Worm (Caenorhabditis elegans): ENCODE measurements around the gene C33F10.12.

Gene C33F10.12

DNA sequence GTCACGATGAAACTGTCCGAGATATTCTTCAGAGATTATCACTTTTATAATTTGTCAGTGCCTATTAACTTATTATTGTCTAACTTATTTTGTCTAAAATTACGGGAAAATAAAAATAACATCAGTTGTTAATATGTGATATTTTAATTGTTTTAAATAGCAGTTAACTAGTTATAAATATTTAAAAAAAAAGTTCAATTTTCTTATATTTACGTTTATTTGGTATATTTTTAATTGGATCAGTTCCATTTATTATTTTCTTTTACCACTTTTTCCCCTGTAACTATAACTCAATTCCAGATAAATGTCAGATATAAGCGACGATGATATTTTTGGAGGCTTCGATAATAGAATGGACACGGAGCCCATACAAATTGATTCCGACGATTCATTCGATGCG, 42.1 kb downstream of the C33F10.12 start, which contains the start of gene C33F10.4:
C33F10.4 (plus strand) TSS at position 301 of the 400 bp plus-strand sequence.
- TF ChIP-seq zfh-2 (GFP tag; conservative IDR thresholded peaks at IDR 0.05) (no peak), somi-1 (GFP tag; optimal IDR thresholded peaks at IDR 0.05) (no peak), cebp-2 (GFP tag; IDR thresholded peaks at IDR 0.05) (no peak), lin-35 (GFP tag; optimal IDR thresholded peaks at IDR 0.05) (no peak), lsl-1 (GFP tag; optimal IDR thresholded peaks at IDR 0.05) (no peak), madf-8 (GFP tag; conservative IDR thresholded peaks at IDR 0.05) (no peak), hlh-12 (tag; optimal IDR thresholded peaks at IDR 0.05) (no peak), B0019.2 (GFP tag; conservative IDR thresholded peaks at IDR 0.05) (no peak), pbrm-1 (GFP tag; IDR thresholded peaks at IDR 0.05) (no peak), aptf-2 (GFP tag; conservative IDR thresholded peaks at IDR 0.05) (no peak), T26A5.8 (tag; optimal IDR thresholded peaks at IDR 0.05) (no peak), sea-2 (GFP tag; IDR thresholded peaks at IDR 0.05) (no peak), T07F8.4 (tag; optimal IDR thresholded peaks at IDR 0.05) (no peak), dpff-1 (tag; optimal IDR thresholded peaks at IDR 0.05) (no peak), unc-62 (GFP tag; optimal IDR thresholded peaks at IDR 0.05) (no peak), bed-2 (GFP tag; IDR thresholded peaks at IDR 0.05) (no peak), ceh-58 (GFP tag; IDR thresholded peaks at IDR 0.05) (no peak), hmg-1.2 (GFP tag; IDR thresholded peaks at IDR 0.05) (no peak), snpc-1.1 (tag; optimal IDR thresholded peaks at IDR 0.05; ENCODE audit: insufficient read depth) (no peak), C06A6.2 (GFP tag; conservative IDR thresholded peaks at IDR 0.05) (no peak)

DNA sequence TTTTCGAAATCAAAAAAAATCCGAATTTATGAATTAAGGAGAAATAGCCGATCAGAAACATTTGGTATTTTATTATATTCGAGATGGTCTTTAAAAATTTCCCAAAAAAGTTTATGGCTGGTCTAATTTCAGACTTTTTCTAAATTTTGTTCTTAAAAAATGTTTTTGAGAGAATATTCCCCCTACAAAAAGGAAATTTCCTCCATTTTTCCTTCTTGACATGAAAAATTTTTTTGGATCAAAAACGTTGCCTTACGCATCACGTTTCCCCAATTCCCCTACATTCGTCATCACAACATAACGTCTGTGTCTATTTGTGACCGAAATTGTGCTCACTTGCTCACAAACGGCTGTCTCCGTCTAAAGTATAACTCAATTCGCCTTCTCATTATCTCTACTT, 44.2 kb downstream of the C33F10.12 start:
- TF ChIP-seq ceh-91 (GFP tag; IDR thresholded peaks at IDR 0.05) = no peak
- no peak for TF ChIP-seq cebp-2 (GFP tag; IDR thresholded peaks at IDR 0.05)
- TF ChIP-seq B0035.1 (tag; optimal IDR thresholded peaks at IDR 0.05) = no peak
- no peak for TF ChIP-seq Y56A3A.18 (GFP tag; IDR thresholded peaks at IDR 0.05)
- 0 out of 2 replicates have a peak, but pooled peaks have one; percentile 12 for TF ChIP-seq attf-6 (GFP tag; IDR thresholded peaks at IDR 0.05)

DNA sequence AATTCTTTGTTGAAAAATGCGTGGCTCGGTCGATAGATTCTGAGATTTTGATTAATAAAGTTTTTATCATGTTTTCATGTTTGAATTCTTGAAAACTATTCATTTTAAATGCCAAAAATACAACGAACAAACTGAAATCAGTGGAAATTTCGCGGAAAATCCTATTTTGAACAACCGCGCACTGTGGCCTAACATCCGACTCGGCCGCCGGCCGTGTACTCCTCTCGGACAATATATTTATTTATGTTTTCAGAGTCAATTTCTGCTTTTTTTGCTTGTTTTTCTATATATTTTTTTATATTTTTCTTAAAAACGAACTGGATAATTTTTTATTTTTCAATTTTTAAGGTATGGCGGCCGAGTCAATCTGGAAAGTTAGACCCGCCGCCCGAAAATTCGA, 46.3 kb downstream of the C33F10.12 start, which contains the start of gene F26G1.1:
F26G1.1 (plus strand) TSS at position 347 of the 400 bp plus-strand sequence.
- no peak for TF ChIP-seq rpc-1 (optimal IDR thresholded peaks at IDR 0.05)
- TF ChIP-seq rpc-1 (tag; optimal IDR thresholded peaks at IDR 0.05) = no peak
- TF ChIP-seq unc-130 (GFP tag; optimal IDR thresholded peaks at IDR 0.05) = peak; percentile 81
- TF ChIP-seq ztf-26 (tag; optimal IDR thresholded peaks at IDR 0.05) = no peak
- no peak for TF ChIP-seq Y95B8A.8 (GFP tag; IDR thresholded peaks at IDR 0.05)
- no peak for TF ChIP-seq die-1 (tag; optimal IDR thresholded peaks at IDR 0.05)
- peak; percentile 5 for TF ChIP-seq attf-5 (GFP tag; optimal IDR thresholded peaks at IDR 0.05)
- TF ChIP-seq lin-54 (GFP tag; optimal IDR thresholded peaks at IDR 0.05) = peak; percentile 82
- TF ChIP-seq ceh-27 (GFP tag; optimal IDR thresholded peaks at IDR 0.05) = peak; percentile 77
- peak; percentile 54; the same call in 1 of the 2 replicates for TF ChIP-seq dox-1 (GFP tag; IDR thresholded peaks at IDR 0.05)
- TF ChIP-seq xnd-1 (tag; optimal IDR thresholded peaks at IDR 0.05) = peak; percentile 22
- peak; percentile 24 for TF ChIP-seq madf-10 (tag; optimal IDR thresholded peaks at IDR 0.05)
- TF ChIP-seq repo-1 (tag; optimal IDR thresholded peaks at IDR 0.05) = no peak
- TF ChIP-seq mcd-1 (GFP tag; IDR thresholded peaks at IDR 0.05) = peak; percentile 70
- peak; percentile 78 for TF ChIP-seq attf-3 (GFP tag; conservative IDR thresholded peaks at IDR 0.05)
- no peak for TF ChIP-seq ceh-58 (GFP tag; IDR thresholded peaks at IDR 0.05)
- peak; percentile 2 for TF ChIP-seq F23B12.7 (tag; optimal IDR thresholded peaks at IDR 0.05; ENCODE audit: insufficient read depth)
- TF ChIP-seq hlh-12 (tag; optimal IDR thresholded peaks at IDR 0.05) = no peak
- no peak for TF ChIP-seq snpc-3.4 (tag; optimal IDR thresholded peaks at IDR 0.05)
- no peak for TF ChIP-seq ccch-3 (GFP tag; optimal IDR thresholded peaks at IDR 0.05)
- TF ChIP-seq pha-4 (tag; optimal IDR thresholded peaks at IDR 0.05) = no peak
- no peak for TF ChIP-seq mel-28 (tag; optimal IDR thresholded peaks at IDR 0.05; ENCODE audit: borderline replicate concordance)
- TF ChIP-seq Y79H2A.3 (GFP tag; conservative IDR thresholded peaks at IDR 0.05) = no peak
- TF ChIP-seq Y67H2A.10 (GFP tag; conservative IDR thresholded peaks at IDR 0.05) = no peak
- no peak for TF ChIP-seq ceh-100 (GFP tag; IDR thresholded peaks at IDR 0.05)
- TF ChIP-seq nhr-90 (tag; optimal IDR thresholded peaks at IDR 0.05) = no peak
